Fruit fly (Drosophila melanogaster) whole organism, wandering third instar larva: ENCODE data around the gene Ir94g.

Source experiments
- Abd-B ChIP-seq: fragments of >200 bp; optimal IDR thresholded peaks from 2 replicates; lab custom pipeline; 2017; ENCODE audit warnings: missing biosample characterization, missing genetic modification characterization
- CG32264 ChIP-seq: fragments of 200-800 bp; sonication (Bioruptor generic); optimal IDR thresholded peaks from 2 replicates; lab custom pipeline; 2016; ENCODE audit warnings: missing biosample characterization, missing genetic modification characterization
- CG9705 ChIP-seq: fragments of 200-800 bp; sonication (Bioruptor generic); optimal IDR thresholded peaks from 2 replicates; lab custom pipeline; 2018; ENCODE audit warnings: missing biosample characterization, mild to moderate bottlenecking, missing genetic modification characterization
- CrebA ChIP-seq: fragments of 200-800 bp; sonication (Bioruptor generic); optimal IDR thresholded peaks from 2 replicates; lab custom pipeline; 2016; ENCODE audit warnings: missing biosample characterization, mild to moderate bottlenecking, missing genetic modification characterization, borderline replicate concordance
- Dfd ChIP-seq: fragments of >200 bp; optimal IDR thresholded peaks from 2 replicates; lab custom pipeline; 2017; ENCODE audit warnings: missing biosample characterization, missing genetic modification characterization
- Dif ChIP-seq: fragments of 200-275, 200-300 bp; sonication (Bioruptor generic); optimal IDR thresholded peaks from 2 replicates; lab custom pipeline; 2018; ENCODE audit warnings: missing biosample characterization, missing genetic modification characterization; ENCODE audit not compliant: partially characterized antibody
- GATAd ChIP-seq: sonication (Bioruptor generic); optimal IDR thresholded peaks from 2 replicates; lab custom pipeline; 2016; ENCODE audit warnings: missing biosample characterization, missing genetic modification characterization
- HLH106 ChIP-seq: fragments of 200-800 bp; optimal IDR thresholded peaks from 3 replicates; lab custom pipeline; 2019; ENCODE audit warnings: missing biosample characterization, mild to moderate bottlenecking, missing genetic modification characterization, moderate library complexity
- Hr78 ChIP-seq: fragments of >200 bp; optimal IDR thresholded peaks from 2 replicates; lab custom pipeline; 2017; ENCODE audit warnings: missing biosample characterization, missing genetic modification characterization
- Hr83 ChIP-seq: fragments of 200-300 bp; sonication (Bioruptor generic); optimal IDR thresholded peaks from 2 replicates; lab custom pipeline; 2016; ENCODE audit warnings: missing biosample characterization, mild to moderate bottlenecking, missing genetic modification characterization, moderate library complexity; ENCODE audit not compliant: poor library complexity, severe bottlenecking
- Jra ChIP-seq: sonication (Bioruptor generic); optimal IDR thresholded peaks from 2 replicates; lab custom pipeline; 2016; ENCODE audit warnings: missing biosample characterization, missing genetic modification characterization
- N ChIP-seq: fragments of >200 bp; optimal IDR thresholded peaks from 2 replicates; lab custom pipeline; 2018; ENCODE audit warnings: missing biosample characterization, missing external identifiers, missing genetic modification characterization
- OdsH ChIP-seq: fragments of 200-800 bp; sonication (Bioruptor generic); optimal IDR thresholded peaks from 2 replicates; lab custom pipeline; 2016; ENCODE audit warnings: missing biosample characterization, mild to moderate bottlenecking, missing genetic modification characterization
- Sp1 ChIP-seq: fragments of 200-800 bp; sonication (Bioruptor generic); optimal IDR thresholded peaks from 3 replicates; lab custom pipeline; 2019; ENCODE audit warnings: missing biosample characterization, mild to moderate bottlenecking, missing genetic modification characterization, moderate library complexity
- Vsx2 ChIP-seq: fragments of 200-300, 225-300 bp; sonication (Bioruptor generic); optimal IDR thresholded peaks from 2 replicates; lab custom pipeline; 2018; ENCODE audit warnings: missing biosample characterization, missing genetic modification characterization; ENCODE audit not compliant: partially characterized antibody
- br ChIP-seq: fragments of 200-800 bp; sonication (Bioruptor generic); optimal IDR thresholded peaks from 2 replicates; lab custom pipeline; 2016; ENCODE audit warnings: missing biosample characterization, missing genetic modification characterization
- brk ChIP-seq: fragments of 200-800 bp; sonication (Bioruptor generic); optimal IDR thresholded peaks from 2 replicates; lab custom pipeline; 2016; ENCODE audit warnings: missing biosample characterization, mild to moderate bottlenecking, missing genetic modification characterization
- dl ChIP-seq, 2 experiments: fragments of 175-275, 200-275 bp in 1 of 2; fragments of 200-275 bp in 1 of 2; sonication (Bioruptor generic); optimal IDR thresholded peaks; lab custom pipeline; 2018; ENCODE audit warnings: mild to moderate bottlenecking in 2 of 2, missing biosample characterization in 2 of 2, missing genetic modification characterization in 2 of 2, moderate library complexity in 2 of 2; ENCODE audit not compliant: partially characterized antibody in 2 of 2, insufficient read depth in 1 of 2
- dmrt93B ChIP-seq: fragments of 200-800 bp; sonication (Bioruptor generic); optimal IDR thresholded peaks from 2 replicates; lab custom pipeline; 2018; ENCODE audit warnings: missing biosample characterization, mild to moderate bottlenecking, missing genetic modification characterization
- dsf ChIP-seq: sonication (Bioruptor generic); optimal IDR thresholded peaks from 2 replicates; lab custom pipeline; 2016; ENCODE audit warnings: missing biosample characterization, missing genetic modification characterization, borderline replicate concordance
- ey ChIP-seq: fragments of 200-800 bp; sonication (Bioruptor generic); optimal IDR thresholded peaks from 2 replicates; lab custom pipeline; 2016; ENCODE audit warnings: missing biosample characterization, missing genetic modification characterization
- foxo ChIP-seq, 2 experiments: fragments of 200-800 bp; sonication (Bioruptor generic); optimal IDR thresholded peaks; 2 replicates in 1 of 2; 3 replicates in 1 of 2; lab custom pipeline; 2016 to 2017; ENCODE audit warnings: missing biosample characterization in 2 of 2, missing genetic modification characterization in 2 of 2
- h ChIP-seq: fragments of 200-800 bp; sonication (Bioruptor generic); optimal IDR thresholded peaks from 3 replicates; lab custom pipeline; 2016; ENCODE audit warnings: missing biosample characterization, mild to moderate bottlenecking, missing genetic modification characterization
- jim ChIP-seq: fragments of 175-275, 200-325 bp; sonication (Bioruptor generic); optimal IDR thresholded peaks from 2 replicates; lab custom pipeline; 2016; ENCODE audit warnings: missing biosample characterization, mild to moderate bottlenecking, missing genetic modification characterization
- lola ChIP-seq: fragments of >200 bp; optimal IDR thresholded peaks from 2 replicates; lab custom pipeline; 2017; ENCODE audit warnings: missing biosample characterization, missing genetic modification characterization
- psq ChIP-seq: fragments of 200-800 bp; sonication (Bioruptor generic); optimal IDR thresholded peaks from 3 replicates; lab custom pipeline; 2017; ENCODE audit warnings: missing biosample characterization, mild to moderate bottlenecking, missing genetic modification characterization, moderate library complexity
- rgr ChIP-seq: fragments of 200-800 bp; sonication (Bioruptor generic); optimal IDR thresholded peaks from 3 replicates; lab custom pipeline; 2016; ENCODE audit warnings: missing biosample characterization, mild to moderate bottlenecking, missing genetic modification characterization
- sage ChIP-seq: fragments of 200-800 bp; sonication (Bioruptor generic); optimal IDR thresholded peaks from 2 replicates; lab custom pipeline; 2016; ENCODE audit warnings: missing biosample characterization, mild to moderate bottlenecking, missing genetic modification characterization
- sv ChIP-seq: fragments of 200-800 bp; sonication (Bioruptor generic); optimal IDR thresholded peaks from 3 replicates; lab custom pipeline; 2016; ENCODE audit warnings: missing biosample characterization, missing genetic modification characterization
- tai ChIP-seq: sonication (Bioruptor generic); optimal IDR thresholded peaks from 2 replicates; lab custom pipeline; 2016; ENCODE audit warnings: missing biosample characterization, missing genetic modification characterization
- woc ChIP-seq: sonication (Bioruptor generic); optimal IDR thresholded peaks from 2 replicates; lab custom pipeline; 2016; ENCODE audit warnings: missing biosample characterization, mild to moderate bottlenecking, missing genetic modification characterization

Ir94g gene

dm6 chr3R:23483563-23483962, at the start of gene Ir94g:
Gene Ir94g (plus strand): TSS chr3R:23483863.
- no peak for TF ChIP-seq Sp1 (GFP tag; lab: Kevin White, UChicago)
- no peak for TF ChIP-seq h (GFP tag; lab: Kevin White, UChicago)
- TF ChIP-seq rgr = no peak
- TF ChIP-seq Abd-B = no peak
- TF ChIP-seq Dfd (GFP tag; lab: Kevin White, UChicago) = no peak
- no peak for TF ChIP-seq dmrt93B (GFP tag; lab: Kevin White, UChicago)
- TF ChIP-seq sage (GFP tag; lab: Kevin White, UChicago) = no peak
- TF ChIP-seq dl (GFP tag; optimal IDR thresholded peaks at IDR 0.05; lab: Kevin White, UChicago; ENCODE audit: insufficient read depth in 1 of 2, partially characterized antibody in 2 of 2) = no peak
- TF ChIP-seq foxo (GFP tag; optimal IDR thresholded peaks at IDR 0.05; lab: Kevin White, UChicago) = no peak
- TF ChIP-seq N (GFP tag; lab: Kevin White, UChicago) = no peak
- no peak for TF ChIP-seq OdsH
- no peak for TF ChIP-seq sv (GFP tag; lab: Kevin White, UChicago)
- TF ChIP-seq brk (GFP tag; lab: Kevin White, UChicago) = no peak
- TF ChIP-seq woc (GFP tag; lab: Kevin White, UChicago) = no peak
- TF ChIP-seq br (GFP tag; lab: Kevin White, UChicago) = no peak
- no peak for TF ChIP-seq dsf
- no peak for TF ChIP-seq CrebA (GFP tag; lab: Kevin White, UChicago)
- no peak for TF ChIP-seq Hr78 (GFP tag; lab: Kevin White, UChicago)

- TF ChIP-seq br (GFP tag; lab: Kevin White, UChicago) (no peak), Hr83 (GFP tag; lab: Kevin White, UChicago) (no peak)
Observed at dm6 chr3R:23438184-23438787, 45.4 kb upstream of the Ir94g start.

- TF ChIP-seq sage (GFP tag; lab: Kevin White, UChicago) (no peak), ey (GFP tag; lab: Kevin White, UChicago) (no peak), Dfd (GFP tag; lab: Kevin White, UChicago) (no peak), psq (GFP tag; lab: Kevin White, UChicago) (no peak), Sp1 (GFP tag; lab: Kevin White, UChicago) (no peak), Vsx2 (GFP tag; lab: Kevin White, UChicago) (no peak), CrebA (GFP tag; lab: Kevin White, UChicago) (no peak), Dif (GFP tag; lab: Kevin White, UChicago) (no peak), HLH106 (tag; lab: Kevin White, UChicago) (no peak), Abd-B (no peak), dmrt93B (GFP tag; lab: Kevin White, UChicago) (no peak)
Observed at dm6 chr3R:23445249-23445916, 38.3 kb upstream of the Ir94g start.

- TF ChIP-seq HLH106 (tag; lab: Kevin White, UChicago) (no peak), tai (GFP tag; lab: Kevin White, UChicago) (no peak), CG9705 (GFP tag; lab: Kevin White, UChicago) (no peak), lola (no peak), foxo (GFP tag; optimal IDR thresholded peaks at IDR 0.05; lab: Kevin White, UChicago) (no peak), h (GFP tag; lab: Kevin White, UChicago) (no peak), jim (GFP tag; lab: Kevin White, UChicago) (no peak), CrebA (GFP tag; lab: Kevin White, UChicago) (no peak), brk (GFP tag; lab: Kevin White, UChicago) (no peak), GATAd (no peak)
Observed at dm6 chr3R:23455866-23456265, 27.8 kb upstream of the Ir94g start.

dm6 chr3R:23460667-23461066, 23.0 kb upstream of the Ir94g start:
- TF ChIP-seq CG9705 (GFP tag; lab: Kevin White, UChicago) (no peak), Jra (GFP tag; lab: Kevin White, UChicago) (no peak), br (GFP tag; lab: Kevin White, UChicago) (no peak), CG32264 (GFP tag; lab: Kevin White, UChicago) (no peak), OdsH (no peak), Dif (GFP tag; lab: Kevin White, UChicago) (no peak), brk (GFP tag; lab: Kevin White, UChicago) (no peak), Hr83 (GFP tag; lab: Kevin White, UChicago) (no peak), foxo (GFP tag; optimal IDR thresholded peaks at IDR 0.05; lab: Kevin White, UChicago) (no peak)
